Worm (Caenorhabditis elegans): ENCODE data around the gene nse-4.

ce11 chrIV:11467413-11467812 lies 13.2 kb upstream of the nse-4 start, which contains the start of gene C10C6.7:
- TF ChIP-seq alr-1 (tag; optimal IDR thresholded peaks at IDR 0.05; ENCODE audit: borderline replicate concordance) (no peak), ceh-82 (tag; optimal IDR thresholded peaks at IDR 0.05) (no peak), nhr-28 (tag; optimal IDR thresholded peaks at IDR 0.05) (no peak), egl-13 (tag; optimal IDR thresholded peaks at IDR 0.05) (no peak), elt-3 (tag; optimal IDR thresholded peaks at IDR 0.05) (no peak), lin-39 (tag; optimal IDR thresholded peaks at IDR 0.05) (no peak), unc-62 (GFP tag; optimal IDR thresholded peaks at IDR 0.05) (no peak), lin-13 (GFP tag; optimal IDR thresholded peaks at IDR 0.05) (no peak), nhr-237 (tag; optimal IDR thresholded peaks at IDR 0.05) (no peak), snpc-4 (tag; optimal IDR thresholded peaks at IDR 0.05) (no peak), nhr-12 (tag; optimal IDR thresholded peaks at IDR 0.05) (no peak), hpl-2 (GFP tag; optimal IDR thresholded peaks at IDR 0.05) (no peak), nhr-71 (tag; optimal IDR thresholded peaks at IDR 0.05) (no peak), aly-2 (tag; optimal IDR thresholded peaks at IDR 0.05) (no peak)

All from whole organism, L1 larva.